Fruit fly (Drosophila melanogaster): ENCODE data around the gene meru.

The meru gene

dm6 chr3L:15837209-15837608 lies 6.7 kb downstream of the meru start, which contains the start of gene CG15715 (continued):
- TF ChIP-seq zf30C (GFP tag; optimal IDR thresholded peaks at IDR 0.05) (no peak), rib (GFP tag; IDR thresholded peaks at IDR 0.05) (no peak), CG31441 (GFP tag; IDR thresholded peaks at IDR 0.05) (no peak), Opbp (GFP tag; IDR thresholded peaks at IDR 0.05; ENCODE audit: partially characterized antibody) (no peak), CG31224 (GFP tag; IDR thresholded peaks at IDR 0.05) (no peak), CG8924 (tag; optimal IDR thresholded peaks at IDR 0.05) (peak; percentile 9), phol (tag; optimal IDR thresholded peaks at IDR 0.05) (peak; percentile 63), amos (GFP tag; IDR thresholded peaks at IDR 0.05; ENCODE audit: partially characterized antibody) (peak; percentile 35), Hmx (GFP tag; optimal IDR thresholded peaks at IDR 0.05) (no peak), CG1529 (GFP tag; optimal IDR thresholded peaks at IDR 0.05) (no peak), sim (GFP tag; IDR thresholded peaks at IDR 0.05) (no peak), HmgD (GFP tag; optimal IDR thresholded peaks at IDR 0.05) (peak; percentile 27), Nf-YB (GFP tag; optimal IDR thresholded peaks at IDR 0.05) (no peak), CG12104 (GFP tag; optimal IDR thresholded peaks at IDR 0.05) (no peak), CG15601 (tag; optimal IDR thresholded peaks at IDR 0.05) (peak; percentile 30), CG9797 (GFP tag; optimal IDR thresholded peaks at IDR 0.05) (peak; percentile 68), Max (GFP tag; optimal IDR thresholded peaks at IDR 0.05) (peak; percentile 36), CG2875 (GFP tag; optimal IDR thresholded peaks at IDR 0.05) (no peak), Sry-β (GFP tag; optimal IDR thresholded peaks at IDR 0.05) (no peak), chm (GFP tag; IDR thresholded peaks at IDR 0.05) (0 out of 2 replicates have a peak, but pooled peaks have one; percentile 39), CG34422 (GFP tag; IDR thresholded peaks at IDR 0.05) (no peak), z (GFP tag; IDR thresholded peaks at IDR 0.05) (no peak), toy (GFP tag; IDR thresholded peaks at IDR 0.05) (no peak), CG14050 (GFP tag; IDR thresholded peaks at IDR 0.05) (no peak), maf-S (GFP tag; optimal IDR thresholded peaks at IDR 0.05) (no peak), Nf-YC (tag; optimal IDR thresholded peaks at IDR 0.05) (no peak), pum (GFP tag; optimal IDR thresholded peaks at IDR 0.05) (no peak), B-H1 (GFP tag; IDR thresholded peaks at IDR 0.05) (no peak), CG3847 (GFP tag; IDR thresholded peaks at IDR 0.05) (peak; percentile 49), gro (GFP tag; optimal IDR thresholded peaks at IDR 0.05) (peak; percentile 21), CG31365 (tag; optimal IDR thresholded peaks at IDR 0.05) (no peak), CG2199 (GFP tag; IDR thresholded peaks at IDR 0.05) (no peak), NC2β (GFP tag; optimal IDR thresholded peaks at IDR 0.05) (no peak), emc (GFP tag; optimal IDR thresholded peaks at IDR 0.05) (no peak), twi (tag; optimal IDR thresholded peaks at IDR 0.05) (peak; percentile 50), sima (GFP tag; optimal IDR thresholded peaks at IDR 0.05) (no peak), CG30020 (tag; optimal IDR thresholded peaks at IDR 0.05) (peak; percentile 37), bcd (GFP tag; optimal IDR thresholded peaks at IDR 0.05) (peak; percentile 19), zfh2 (GFP tag; optimal IDR thresholded peaks at IDR 0.05) (no peak), Dek (tag; optimal IDR thresholded peaks at IDR 0.05) (no peak), GATAe (GFP tag; conservative IDR thresholded peaks at IDR 0.05) (no peak), CG2712 (tag; optimal IDR thresholded peaks at IDR 0.05) (peak; percentile 42), CG17186 (GFP tag; optimal IDR thresholded peaks at IDR 0.05) (peak; percentile 5), Bdp1 (GFP tag; optimal IDR thresholded peaks at IDR 0.05) (no peak), zfh1 (GFP tag; IDR thresholded peaks at IDR 0.05) (no peak), CG17359 (tag; optimal IDR thresholded peaks at IDR 0.05) (no peak), CG11504 (tag; optimal IDR thresholded peaks at IDR 0.05) (peak; percentile 63), Oli (tag; optimal IDR thresholded peaks at IDR 0.05) (no peak), Kr (GFP tag; optimal IDR thresholded peaks at IDR 0.05) (no peak), cas (GFP tag; IDR thresholded peaks at IDR 0.05) (no peak), CG7372 (GFP tag; IDR thresholded peaks at IDR 0.05) (no peak), vfl (GFP tag; optimal IDR thresholded peaks at IDR 0.05) (no peak), CG5180 (GFP tag; optimal IDR thresholded peaks at IDR 0.05) (no peak)

Data from whole organism, embryonic.